Fruit fly (Drosophila melanogaster): ENCODE results near the gene wupA.

dm6 chrX:18101098-18101711 is 15.5 kb downstream of the wupA start, which contains the start of gene Mvb12:
- TF ChIP-seq psq (optimal IDR thresholded peaks at IDR 0.05) (no peak), pan (optimal IDR thresholded peaks at IDR 0.05) (no peak)
